Worm (Caenorhabditis elegans) whole organism, L4/young adult: ENCODE measurements around the gene Y43F8C.17.

ENCODE experiments used
- dao-5 ChIP-seq: sonication (generic microtip); optimal IDR thresholded peaks from 2 replicates; lab custom pipeline; 2016; ENCODE audit warnings: missing genotype, missing genetic modification characterization, moderate library complexity, missing compliant biosample characterization
- him-1 ChIP-seq: sonication (generic microtip); optimal IDR thresholded peaks from 2 replicates; lab custom pipeline; 2016; ENCODE audit warnings: missing genotype, missing genetic modification reagents, missing genetic modification characterization, missing compliant biosample characterization

ce11 chrV:19667716-19668115 is 48.2 kb upstream of the Y43F8C.17 start:
- TF ChIP-seq dao-5 (tag; lab: Kevin White, UChicago) (no peak), him-1 (tag; lab: Kevin White, UChicago) (no peak)
